Fruit fly (Drosophila melanogaster) ovary, adult (tissue): ENCODE results near the gene cbt.
"Not testable (repeated sequence)": the region's sequence is repeated elsewhere in the genome, so short reads cannot be mapped to it uniquely, and the experiment has no call there.

Source experiments
- CG17801 ChIP-seq: fragments of 200-800 bp; optimal IDR thresholded peaks from 2 replicates; lab custom pipeline; 2019; ENCODE audit warnings: missing biosample characterization, mild to moderate bottlenecking, missing genetic modification characterization, moderate library complexity; ENCODE audit not compliant: partially characterized antibody

The cbt gene

DNA sequence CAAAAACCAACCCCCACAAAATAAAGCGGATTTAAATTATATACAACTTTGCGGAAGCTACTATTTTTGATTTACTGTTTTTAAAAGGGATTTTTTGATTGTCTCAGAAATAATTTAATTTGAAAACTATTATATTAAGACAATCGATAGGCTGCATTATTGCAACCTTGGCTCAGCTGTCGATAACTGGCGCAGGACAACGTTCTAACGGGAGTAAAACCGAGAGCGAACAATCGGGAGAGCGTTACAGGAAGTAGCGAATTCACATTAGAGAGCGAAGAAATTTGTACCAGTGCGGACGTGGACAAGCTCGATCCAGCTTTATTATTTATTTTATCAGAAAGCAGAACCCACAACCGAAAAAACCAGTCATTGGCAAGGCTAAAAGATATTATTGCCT lies 24.2 kb downstream of the cbt start, which contains the start of gene CG4133:
Gene CG4133 (plus strand): TSS at position 258 of the 400 bp plus-strand sequence.
- not testable (repeated sequence) for TF ChIP-seq CG17801 (GFP tag; lab: Kevin White, UChicago)

DNA sequence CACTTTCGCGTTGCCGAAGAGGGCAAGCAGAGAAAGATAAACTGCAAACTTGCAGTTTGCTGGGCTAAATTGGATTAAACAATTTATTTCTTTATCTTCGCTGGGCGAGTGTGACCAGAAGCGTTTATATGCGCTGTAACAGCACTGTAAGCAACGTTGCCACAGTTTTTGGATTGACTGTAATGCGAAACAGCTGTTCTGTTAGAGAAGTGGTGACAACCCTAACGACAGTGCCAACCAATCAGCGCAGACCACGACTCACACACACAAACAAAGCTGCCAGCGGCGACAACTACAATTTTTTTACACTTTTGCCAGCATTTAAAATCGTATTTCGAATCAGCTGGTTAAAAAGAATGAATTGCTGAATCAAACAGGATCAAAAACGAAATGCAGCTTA lies 26.6 kb downstream of the cbt start, which contains the start of the genes crq and shv:
Gene crq (minus strand): TSS at position 153 of the 400 bp plus-strand sequence.
Gene shv (plus strand): TSS at position 237 of the 400 bp plus-strand sequence.
- peak; percentile 62 for TF ChIP-seq CG17801 (GFP tag; lab: Kevin White, UChicago)

DNA sequence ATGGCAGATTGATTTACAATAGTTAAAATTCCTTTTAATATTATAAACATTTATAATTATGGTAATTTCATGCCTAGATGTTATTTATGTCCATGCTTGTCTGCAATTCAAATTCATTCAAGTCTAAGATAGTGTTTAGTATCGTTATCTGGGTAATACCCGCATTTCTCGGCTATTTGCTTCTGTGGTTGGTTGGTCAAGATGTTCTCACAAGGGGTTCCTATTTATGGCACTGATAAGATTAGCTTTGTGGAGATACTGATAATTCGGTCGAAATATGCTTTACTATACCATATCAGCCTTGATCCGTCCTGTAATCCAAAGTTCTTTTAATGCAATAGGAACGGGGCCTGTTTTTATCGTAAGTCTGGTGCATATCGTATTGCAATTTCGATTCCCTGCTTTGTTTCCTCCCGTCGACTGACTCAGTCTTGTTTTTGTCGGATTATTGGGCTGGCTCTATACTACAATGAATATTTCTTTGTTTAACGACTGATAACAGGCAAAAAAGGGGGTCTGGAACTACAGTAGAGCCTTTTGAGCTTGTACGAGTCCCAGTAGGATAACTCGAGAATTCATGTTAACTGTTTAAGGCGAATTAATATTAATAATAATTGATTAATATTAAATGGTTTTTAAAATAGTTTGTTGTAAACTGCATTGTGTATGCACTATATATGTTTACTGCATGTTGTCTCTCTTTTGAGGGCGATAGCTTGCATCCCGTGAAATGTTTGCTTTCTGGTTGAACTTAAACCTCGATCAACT lies 27.6 kb downstream of the cbt start:
- no peak for TF ChIP-seq CG17801 (GFP tag; lab: Kevin White, UChicago)

DNA sequence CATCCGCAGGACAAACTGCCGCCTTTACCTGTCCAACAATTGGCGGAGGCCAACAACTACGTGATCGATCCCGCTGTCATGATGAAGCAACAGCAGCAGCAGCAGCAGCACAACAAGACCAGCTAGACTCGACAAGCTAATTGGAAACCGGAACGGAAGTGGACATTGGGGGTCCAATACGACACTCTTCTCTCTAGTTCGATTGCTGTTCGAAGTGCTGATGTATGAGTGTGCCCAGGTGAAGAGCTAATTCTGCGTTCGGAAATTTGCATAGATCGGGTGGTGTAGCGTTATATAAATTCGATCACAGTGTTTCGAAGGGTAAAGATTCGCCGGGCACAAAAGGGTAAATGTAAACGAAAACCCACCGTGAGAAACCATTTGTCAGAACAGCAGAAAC lies 32.4 kb downstream of the cbt start:
- no peak for TF ChIP-seq CG17801 (GFP tag; lab: Kevin White, UChicago)

DNA sequence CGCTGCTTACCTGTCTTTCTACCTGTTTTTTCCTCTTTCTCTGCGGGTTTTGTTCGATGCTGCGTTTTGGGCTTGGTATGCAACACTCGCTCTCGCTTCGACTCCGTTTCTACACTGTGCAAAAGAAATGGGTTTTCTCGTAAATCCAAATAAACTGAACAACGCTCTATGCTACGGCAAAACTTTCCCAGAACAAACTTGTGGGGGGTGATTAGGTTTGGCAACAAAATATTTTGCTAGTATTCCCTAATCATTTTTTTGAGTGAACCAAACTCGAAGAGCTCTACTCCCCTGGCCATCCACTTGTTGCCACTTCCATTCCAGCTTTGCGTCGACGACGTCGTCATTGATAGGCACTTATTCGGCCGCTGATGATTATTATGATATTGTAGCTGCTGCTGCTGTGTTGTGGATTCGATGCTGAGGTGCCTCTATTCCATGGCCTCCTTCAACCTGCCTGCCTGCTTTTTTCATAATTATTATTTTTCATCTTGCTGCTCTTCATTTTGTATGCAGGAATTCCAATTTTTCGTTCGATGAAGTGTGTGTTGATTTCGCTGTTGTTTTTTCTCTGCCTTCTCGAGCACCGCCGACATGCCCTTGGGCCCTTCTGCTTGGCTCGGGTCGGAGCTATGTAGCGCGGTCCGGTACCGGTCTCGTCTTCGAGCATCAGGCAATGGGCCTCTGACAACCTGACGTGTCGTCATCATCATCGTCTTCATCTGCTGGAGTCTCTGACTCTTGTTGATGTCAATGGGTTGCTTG lies 37.4 kb downstream of the cbt start:
- no peak for TF ChIP-seq CG17801 (GFP tag; lab: Kevin White, UChicago)

DNA sequence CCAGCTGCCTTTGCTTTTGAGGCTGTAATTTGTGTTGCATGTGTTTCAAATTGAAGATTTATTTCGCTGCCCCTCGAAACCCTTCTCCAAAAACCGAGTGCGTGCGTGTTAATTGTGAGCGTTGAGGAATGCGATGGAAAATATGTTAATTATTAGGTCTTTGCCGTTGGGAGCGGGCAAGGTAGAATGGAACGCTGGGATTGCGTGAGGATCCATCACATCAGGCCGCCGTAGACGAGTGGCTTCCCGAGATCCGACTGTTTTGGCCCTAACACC lies 38.1 kb downstream of the cbt start:
- TF ChIP-seq CG17801 (GFP tag; lab: Kevin White, UChicago) = no peak

DNA sequence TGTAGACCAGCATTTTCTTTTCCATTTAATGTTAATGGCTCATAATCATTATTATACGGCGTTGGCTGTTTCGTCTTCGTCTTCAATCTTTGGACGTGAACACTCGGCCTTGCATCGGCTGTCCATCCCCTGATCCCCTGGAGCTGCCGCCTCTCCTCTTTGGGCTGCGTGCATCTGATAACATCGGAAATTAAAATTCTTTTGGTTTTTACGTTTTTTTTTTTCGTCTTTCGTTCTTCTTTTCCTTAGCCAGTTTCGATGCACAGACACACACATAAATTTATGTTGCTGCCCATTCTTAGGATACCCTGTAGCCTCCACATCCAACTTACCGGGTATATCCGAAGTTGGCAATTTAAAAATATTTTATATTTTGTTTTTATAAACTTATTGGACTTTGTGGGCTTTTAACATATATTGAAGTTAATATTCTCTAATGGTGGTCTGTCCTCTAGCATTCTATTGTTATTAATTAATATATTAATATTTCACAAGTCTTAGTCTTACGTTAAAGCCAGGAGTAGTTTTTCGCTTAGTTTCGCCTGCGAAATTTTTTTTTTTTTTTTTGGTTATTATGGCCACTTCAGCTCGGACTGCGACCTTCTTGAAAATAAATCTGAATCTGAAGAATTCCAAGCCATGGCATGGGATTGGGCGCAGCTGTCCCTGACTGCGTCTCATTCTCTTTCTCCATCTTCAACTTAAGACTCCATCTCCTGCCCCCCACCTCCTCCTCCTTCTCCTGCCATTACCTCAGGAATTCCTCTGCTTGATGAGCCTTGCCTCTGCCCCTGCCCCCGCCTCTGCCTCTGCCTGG lies 38.6 kb downstream of the cbt start:
- no peak for TF ChIP-seq CG17801 (GFP tag; lab: Kevin White, UChicago)

DNA sequence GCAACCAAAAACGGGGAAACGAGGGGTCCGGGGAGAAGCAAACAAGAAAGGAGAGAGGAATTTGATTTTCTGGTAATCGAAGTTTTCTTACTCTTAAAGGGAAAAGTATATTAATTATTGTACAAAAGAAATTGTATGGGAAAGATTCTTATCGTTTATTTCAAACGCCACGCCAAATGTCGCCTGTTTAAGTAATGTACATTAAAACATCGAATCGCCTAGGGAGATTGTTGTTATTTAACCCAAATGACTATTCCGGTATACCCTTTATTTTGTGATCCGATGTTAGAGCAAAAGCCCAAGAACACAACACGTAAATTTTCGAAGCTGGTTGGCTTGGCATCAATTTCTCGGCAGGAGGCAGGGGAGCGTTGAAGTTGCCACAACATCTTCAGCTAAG lies 40.1 kb downstream of the cbt start:
- no peak for TF ChIP-seq CG17801 (GFP tag; lab: Kevin White, UChicago)

DNA sequence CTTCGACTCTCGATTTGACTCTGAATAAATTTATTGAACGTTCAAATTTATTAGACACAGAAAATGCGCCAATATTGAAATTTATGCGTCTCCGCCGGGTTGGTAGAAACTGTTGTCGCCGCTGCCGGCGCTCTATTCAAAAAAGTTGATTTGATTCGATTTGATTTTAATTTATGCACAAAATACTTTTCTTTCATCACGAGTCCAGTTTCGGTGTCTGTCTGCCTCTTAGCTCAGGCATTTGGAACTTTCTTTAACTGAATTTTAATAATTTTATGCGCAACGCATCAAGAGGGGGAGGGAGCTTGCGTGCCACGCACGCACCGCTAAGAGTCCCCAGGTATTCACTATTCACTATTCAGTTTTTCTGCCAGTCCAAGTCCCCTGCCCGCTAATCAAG lies 42.0 kb downstream of the cbt start:
- no peak for TF ChIP-seq CG17801 (GFP tag; lab: Kevin White, UChicago)

DNA sequence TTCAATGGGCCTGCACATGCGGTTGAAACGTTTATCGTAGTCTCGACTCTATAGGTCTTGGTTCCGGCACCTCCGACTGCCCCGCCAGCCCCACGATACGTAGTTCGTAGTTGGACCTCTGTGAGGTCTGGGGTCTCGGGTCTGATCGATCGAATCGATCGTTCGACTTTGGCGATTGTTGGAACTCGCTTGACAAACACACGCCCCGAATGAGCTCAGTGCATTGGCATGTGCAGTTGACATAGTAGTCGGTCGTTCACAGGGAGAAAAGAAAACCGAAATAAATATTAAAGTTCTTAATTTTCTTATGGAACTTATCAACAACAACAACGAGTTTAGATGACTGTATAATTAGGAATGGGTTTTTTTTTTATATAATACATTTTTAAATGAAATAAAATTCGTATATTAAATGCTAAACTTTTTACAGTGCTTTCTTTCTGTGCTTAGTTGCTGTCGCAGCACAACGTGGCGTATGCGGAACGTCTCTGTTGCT lies 44.1 kb downstream of the cbt start:
- TF ChIP-seq CG17801 (GFP tag; lab: Kevin White, UChicago) = peak; percentile 81

DNA sequence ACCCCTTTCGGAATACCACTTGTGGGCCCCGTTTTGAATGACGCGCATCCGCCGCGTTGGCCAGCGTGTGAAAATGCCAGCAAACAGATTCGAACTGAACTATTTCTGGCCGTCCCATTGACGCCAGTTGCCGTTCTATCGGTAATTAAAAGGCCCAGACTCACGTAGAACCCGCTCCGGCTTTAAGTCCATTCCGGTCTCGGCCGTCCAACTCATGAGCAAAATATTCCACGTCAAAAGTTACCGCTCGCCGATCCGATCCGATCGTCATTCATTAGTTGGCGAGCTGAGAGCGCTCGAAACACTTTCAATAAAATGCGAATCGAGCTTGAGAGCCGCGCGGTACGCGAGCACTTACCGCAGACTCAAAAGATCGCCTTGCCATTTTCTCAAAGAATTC lies 45.0 kb downstream of the cbt start:
- TF ChIP-seq CG17801 (GFP tag; lab: Kevin White, UChicago) = no peak

DNA sequence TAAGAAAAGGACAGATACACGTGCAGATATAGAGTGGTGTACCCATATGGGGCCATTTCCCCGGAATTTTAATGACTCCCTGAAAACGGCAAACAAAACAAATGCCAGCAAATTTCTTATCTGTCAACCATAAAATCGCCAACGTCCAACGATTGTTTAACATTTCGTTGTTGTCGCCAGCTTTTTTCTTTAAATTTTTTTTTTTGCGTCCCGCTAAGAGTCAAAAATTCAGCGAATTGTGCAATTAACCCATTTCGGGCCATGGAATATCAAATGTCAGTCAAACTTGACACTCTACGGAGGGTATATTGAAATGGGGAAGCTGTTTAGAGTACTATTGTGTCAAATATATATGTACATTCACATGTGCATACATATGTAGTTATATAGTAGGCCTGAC lies 47.4 kb downstream of the cbt start:
- peak; percentile 4 for TF ChIP-seq CG17801 (GFP tag; lab: Kevin White, UChicago)

DNA sequence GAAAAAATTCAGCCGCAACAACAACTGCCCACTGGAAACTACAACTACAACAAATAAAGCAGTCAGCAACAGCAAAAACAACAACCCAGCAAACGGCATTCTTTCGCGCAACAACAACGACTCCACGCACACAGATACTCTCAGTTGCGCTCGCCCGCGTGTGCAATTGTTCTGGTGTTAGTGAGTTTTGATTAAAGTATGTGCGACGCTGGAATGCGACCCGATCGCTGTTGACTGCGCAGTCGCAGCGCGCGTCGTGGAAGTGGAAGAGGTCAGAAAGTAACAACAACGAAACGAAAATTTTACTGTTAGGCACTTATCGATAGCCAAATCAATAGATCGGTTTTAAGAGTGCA lies 47.9 kb downstream of the cbt start:
- TF ChIP-seq CG17801 (GFP tag; lab: Kevin White, UChicago) = no peak

DNA sequence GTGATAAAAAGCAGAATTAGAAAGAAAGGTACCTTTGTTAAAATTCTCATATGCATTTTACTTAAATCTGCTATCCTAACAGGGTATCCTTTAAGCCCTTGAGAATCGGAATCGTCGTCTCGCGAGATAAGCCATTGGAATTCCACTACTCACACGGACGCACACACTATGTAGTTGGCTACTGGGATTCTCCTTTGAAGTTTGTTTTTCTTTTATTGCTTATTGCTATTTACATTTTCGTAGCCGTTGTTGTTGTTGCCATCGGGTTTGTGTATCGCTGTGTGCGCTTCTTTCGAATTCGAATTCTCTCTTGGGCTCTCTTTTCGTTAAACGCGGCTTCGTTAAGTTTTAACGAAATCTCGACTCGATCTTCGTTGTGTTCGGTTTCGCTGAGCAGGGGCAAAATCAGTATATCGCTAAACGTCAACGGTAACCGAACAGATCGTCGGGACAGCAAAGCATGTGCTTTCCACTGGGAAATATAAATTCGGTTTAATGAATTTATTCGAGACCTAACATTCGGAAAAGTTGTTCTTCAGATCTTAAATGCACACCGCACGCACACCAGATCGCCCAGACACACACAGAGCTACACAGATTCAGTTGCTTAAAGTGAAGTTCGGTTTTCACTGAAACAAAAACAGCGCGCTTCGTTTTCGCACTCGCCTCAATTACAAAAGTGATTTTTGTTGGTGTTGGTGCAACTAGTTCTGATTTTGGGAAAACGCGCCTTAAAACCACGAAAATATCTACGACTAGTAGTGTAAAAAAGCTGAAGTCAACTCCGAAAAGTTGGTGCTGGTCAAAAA lies 48.5 kb downstream of the cbt start, which contains the start of gene ex:
Gene ex (plus strand): TSS at position 408 of the 809 bp plus-strand sequence.
- TF ChIP-seq CG17801 (GFP tag; lab: Kevin White, UChicago) = peak; percentile 81
